Worm (Caenorhabditis elegans) whole organism, mixed stage, embryonic: Measurements from ENCODE around the gene tmem-120.

Experiments used
- ceh-39 ChIP-seq: fragments of 150-350 bp; optimal IDR thresholded peaks from 2 replicates; lab custom pipeline; 2014; ENCODE audit warnings: missing biosample characterization, missing genetic modification characterization
- ces-1 ChIP-seq: fragments of 150-350 bp; optimal IDR thresholded peaks from 2 replicates; lab custom pipeline; 2014; ENCODE audit warnings: missing biosample characterization, missing genetic modification reagents, missing genetic modification characterization
- elt-3 ChIP-seq: fragments of 150-350 bp; optimal IDR thresholded peaks from 2 replicates; lab custom pipeline; 2014; ENCODE audit warnings: missing biosample characterization, missing genetic modification characterization
- lsy-2 ChIP-seq: fragments of 150-350 bp; optimal IDR thresholded peaks from 2 replicates; lab custom pipeline; 2014; ENCODE audit warnings: missing biosample characterization, missing genetic modification characterization
- snpc-4 ChIP-seq: fragments of 150-350 bp; optimal IDR thresholded peaks from 2 replicates; lab custom pipeline; 2014; ENCODE audit warnings: missing biosample characterization, missing genetic modification characterization

DNA sequence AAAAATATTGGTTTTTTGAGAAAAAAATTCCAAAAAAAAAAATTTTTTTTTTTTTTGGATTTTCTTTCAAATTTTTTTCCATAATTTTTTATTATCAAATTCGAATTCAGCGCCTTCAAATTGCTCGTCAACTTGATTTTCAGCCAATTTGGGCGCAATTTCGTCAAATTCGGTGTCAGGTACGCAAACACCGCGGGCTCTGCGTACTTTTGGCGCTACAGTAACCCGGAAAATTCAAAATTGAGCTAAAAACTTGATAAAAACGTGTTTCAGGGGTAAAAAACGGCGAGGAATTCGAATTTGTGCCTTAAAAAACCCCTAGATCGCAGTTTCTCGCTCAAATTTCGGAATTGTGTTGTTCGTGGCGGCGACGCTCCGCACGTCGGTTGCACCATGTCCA, 2.1 kb upstream of the tmem-120 start:
- TF ChIP-seq ceh-39 (tag; lab: Kevin White, UChicago) (no peak), snpc-4 (tag; lab: Kevin White, UChicago) (no peak), lsy-2 (tag; lab: Kevin White, UChicago) (peak; percentile 66), elt-3 (tag; lab: Kevin White, UChicago) (no peak), ces-1 (no peak)
